Fruit fly (Drosophila melanogaster) whole organism, embryonic: ENCODE data around the gene AP-1sigma.

Experiments used
- Adf1 ChIP-seq: fragments of 200-800 bp; sonication (Bioruptor generic); IDR thresholded peaks from 2 replicates; pipeline ENCODE4 v1.3.6; 2022; ENCODE audit warnings: missing biosample characterization, missing genetic modification characterization
- BtbVII ChIP-seq: fragments of 200-800 bp; sonication (Bioruptor generic); optimal IDR thresholded peaks from 3 replicates; lab custom pipeline; 2017; ENCODE audit warnings: missing biosample characterization, mild to moderate bottlenecking, missing genetic modification characterization
- CG10366 ChIP-seq: fragments of 200-800 bp; sonication (Bioruptor generic); IDR thresholded peaks from 2 replicates; pipeline ENCODE4 v1.3.6; 2022; ENCODE audit warnings: missing biosample characterization, missing genetic modification characterization
- CG12236 ChIP-seq: fragments of 200-800 bp; sonication (Bioruptor generic); optimal IDR thresholded peaks from 2 replicates; lab custom pipeline; 2016; ENCODE audit warnings: missing biosample characterization, missing genetic modification characterization
- CG12391 ChIP-seq: fragments of 200-800 bp; sonication (Bioruptor generic); optimal IDR thresholded peaks from 3 replicates; lab custom pipeline; 2018; ENCODE audit warnings: missing biosample characterization, mild to moderate bottlenecking, missing genetic modification characterization, moderate library complexity
- CG14014 ChIP-seq: fragments of 200-800 bp; sonication (Bioruptor generic); IDR thresholded peaks from 2 replicates; pipeline ENCODE4 v1.3.6; 2022; ENCODE audit warnings: missing biosample characterization, missing genetic modification characterization
- CG1602 ChIP-seq: fragments of 200-800 bp; sonication (Bioruptor generic); optimal IDR thresholded peaks from 3 replicates; lab custom pipeline; 2016; ENCODE audit warnings: missing biosample characterization, missing genetic modification characterization
- CG18476 ChIP-seq: fragments of 200-800 bp; sonication (Bioruptor generic); optimal IDR thresholded peaks from 2 replicates; lab custom pipeline; 2016; ENCODE audit warnings: missing biosample characterization, mild to moderate bottlenecking, missing genetic modification characterization
- CG18599 ChIP-seq: fragments of 200-800 bp; sonication (Bioruptor generic); optimal IDR thresholded peaks from 3 replicates; lab custom pipeline; 2017; ENCODE audit warnings: missing biosample characterization, missing genetic modification characterization, mild to moderate bottlenecking, moderate library complexity, missing genetic modification reagents
- CG32772 ChIP-seq: fragments of 200-800 bp; sonication (Bioruptor generic); IDR thresholded peaks from 2 replicates; pipeline ENCODE4 v1.3.6; 2022; ENCODE audit warnings: missing biosample characterization, missing genetic modification characterization
- CG4404 ChIP-seq: fragments of 200-800 bp; sonication (Bioruptor generic); IDR thresholded peaks from 2 replicates; pipeline ENCODE4 v1.3.6; 2022; ENCODE audit warnings: missing biosample characterization, missing genetic modification characterization
- CG4854 ChIP-seq: fragments of 200-800 bp; sonication (Bioruptor generic); optimal IDR thresholded peaks from 2 replicates; lab custom pipeline; 2016; ENCODE audit warnings: missing biosample characterization, missing genetic modification characterization, inconsistent platforms
- CG7928 ChIP-seq: fragments of 200-800 bp; sonication (Bioruptor generic); optimal IDR thresholded peaks from 2 replicates; lab custom pipeline; 2017; ENCODE audit warnings: missing biosample characterization, mild to moderate bottlenecking, missing genetic modification characterization
- CG8478 ChIP-seq: fragments of >200 bp; optimal IDR thresholded peaks from 2 replicates; lab custom pipeline; 2018
- CG9437 ChIP-seq: fragments of 200-800 bp; sonication (Bioruptor generic); optimal IDR thresholded peaks from 2 replicates; lab custom pipeline; 2018; ENCODE audit warnings: missing biosample characterization, mild to moderate bottlenecking, missing genetic modification characterization
- CG9609 ChIP-seq: fragments of 200-800 bp; sonication (Bioruptor generic); optimal IDR thresholded peaks from 3 replicates; lab custom pipeline; 2016; ENCODE audit warnings: missing biosample characterization, missing genetic modification characterization
- CoRest ChIP-seq: fragments of 200-800 bp; sonication (Bioruptor generic); optimal IDR thresholded peaks from 3 replicates; lab custom pipeline; 2018; ENCODE audit warnings: missing biosample characterization, mild to moderate bottlenecking, missing genetic modification characterization, moderate library complexity
- Dbx ChIP-seq: fragments of 200-800 bp; sonication (Bioruptor generic); IDR thresholded peaks from 3 replicates; pipeline ENCODE4 v1.3.6; 2022; ENCODE audit warnings: missing biosample characterization, missing genetic modification characterization
- Dfd ChIP-seq, 2 experiments: fragments of >200 bp; optimal IDR thresholded peaks; 2 replicates each; lab custom pipeline; 2017; ENCODE audit warnings: missing biosample characterization in 2 of 2, missing genetic modification characterization in 2 of 2
- E2f1 ChIP-seq: fragments of 200-800 bp; sonication (Bioruptor generic); IDR thresholded peaks from 2 replicates; pipeline ENCODE4 v1.3.6; 2022; ENCODE audit warnings: missing biosample characterization, missing genetic modification characterization
- Hr3 ChIP-seq: fragments of 200-800 bp; sonication (Bioruptor generic); optimal IDR thresholded peaks from 3 replicates; lab custom pipeline; 2016; ENCODE audit warnings: missing biosample characterization, missing genetic modification characterization
- Hr51 ChIP-seq, 2 experiments: fragments of 200-800 bp; sonication (Bioruptor generic); optimal IDR thresholded peaks; 2 replicates in 1 of 2; 3 replicates in 1 of 2; lab custom pipeline; 2016 to 2018; ENCODE audit warnings: missing biosample characterization in 2 of 2, missing genetic modification characterization in 2 of 2, mild to moderate bottlenecking in 1 of 2, moderate library complexity in 1 of 2
- Meics ChIP-seq: fragments of 200-800 bp; sonication (Bioruptor generic); optimal IDR thresholded peaks from 2 replicates; lab custom pipeline; 2017; ENCODE audit warnings: missing biosample characterization, mild to moderate bottlenecking, missing genetic modification characterization
- Nf-YC ChIP-seq: fragments of 200-800 bp; optimal IDR thresholded peaks from 3 replicates; lab custom pipeline; 2019; ENCODE audit warnings: missing biosample characterization, mild to moderate bottlenecking, missing genetic modification characterization, moderate library complexity
- Opbp ChIP-seq: fragments of 200-800 bp; sonication (Bioruptor generic); IDR thresholded peaks from 3 replicates; pipeline ENCODE4 v1.3.6; 2022; ENCODE audit warnings: missing biosample characterization, missing genetic modification characterization; ENCODE audit not compliant: partially characterized antibody
- ac ChIP-seq: fragments of 200-800 bp; sonication (Bioruptor generic); optimal IDR thresholded peaks from 3 replicates; lab custom pipeline; 2017; ENCODE audit warnings: missing biosample characterization, mild to moderate bottlenecking, missing genetic modification characterization
- ara ChIP-seq: fragments of 200-800 bp; sonication (Bioruptor generic); IDR thresholded peaks from 2 replicates; pipeline ENCODE4 v1.3.6; 2022; ENCODE audit warnings: missing biosample characterization, missing genetic modification characterization
- cg ChIP-seq: fragments of 200-800 bp; sonication (Bioruptor generic); optimal IDR thresholded peaks from 3 replicates; lab custom pipeline; 2019; ENCODE audit warnings: missing biosample characterization, mild to moderate bottlenecking, missing genetic modification characterization, moderate library complexity
- da ChIP-seq: fragments of 200-800 bp; sonication (Bioruptor generic); optimal IDR thresholded peaks from 2 replicates; lab custom pipeline; 2016; ENCODE audit warnings: missing biosample characterization, missing genetic modification characterization
- emc ChIP-seq: fragments of 200-800 bp; sonication (Bioruptor generic); optimal IDR thresholded peaks from 2 replicates; lab custom pipeline; 2016; ENCODE audit warnings: missing biosample characterization, missing genetic modification characterization
- exex ChIP-seq: fragments of 200-800 bp; sonication (Bioruptor generic); optimal IDR thresholded peaks from 4 replicates; lab custom pipeline; 2018; ENCODE audit warnings: missing biosample characterization, mild to moderate bottlenecking, missing genetic modification characterization, moderate library complexity
- fd64A ChIP-seq: fragments of 200-800 bp; sonication (Bioruptor generic); optimal IDR thresholded peaks from 3 replicates; lab custom pipeline; 2018; ENCODE audit warnings: missing biosample characterization, mild to moderate bottlenecking, missing genetic modification characterization
- insv ChIP-seq, 2 experiments: fragments of 200-800 bp; sonication (Bioruptor generic); optimal IDR thresholded peaks; 3 replicates each; lab custom pipeline; 2016 to 2018; ENCODE audit warnings: missing biosample characterization in 2 of 2, missing genetic modification characterization in 2 of 2
- kni ChIP-seq: fragments of 200-800 bp; sonication (Bioruptor generic); optimal IDR thresholded peaks from 3 replicates; lab custom pipeline; 2017; ENCODE audit warnings: mild to moderate bottlenecking, missing biosample characterization, missing genetic modification reagents, missing genetic modification characterization
- luna ChIP-seq: fragments of 200-800 bp; sonication (Bioruptor generic); optimal IDR thresholded peaks from 2 replicates; lab custom pipeline; 2016; ENCODE audit warnings: missing biosample characterization, missing genetic modification characterization
- pan ChIP-seq, 4 experiments: fragments of >200 bp in 3 of 4; fragments of 200-800 bp in 1 of 4; sonication (Bioruptor generic) in 1 of 4; optimal IDR thresholded peaks in 3 of 4; IDR thresholded peaks in 1 of 4; 2 replicates each; pipeline versions ENCODE4 v1.3.6 to Lab custom; 2017 to 2022; ENCODE audit warnings: missing biosample characterization in 2 of 4, missing genetic modification characterization in 2 of 4, mixed read lengths in 1 of 4
- pho ChIP-seq: fragments of 200-800 bp; sonication (Bioruptor generic); optimal IDR thresholded peaks from 2 replicates; lab custom pipeline; 2016; ENCODE audit warnings: missing biosample characterization, missing genetic modification characterization
- pros ChIP-seq: fragments of 200-800 bp; sonication (Bioruptor generic); optimal IDR thresholded peaks from 3 replicates; lab custom pipeline; 2019; ENCODE audit warnings: missing biosample characterization, mild to moderate bottlenecking, missing genetic modification characterization, moderate library complexity
- ranshi ChIP-seq: fragments of 200-800 bp; sonication (Bioruptor generic); IDR thresholded peaks from 2 replicates; pipeline ENCODE4 v1.3.6; 2022; ENCODE audit warnings: missing biosample characterization, missing genetic modification characterization
- sens-2 ChIP-seq: fragments of 200-800 bp; sonication (Bioruptor generic); IDR thresholded peaks from 2 replicates; pipeline ENCODE4 v1.3.6; 2022; ENCODE audit warnings: missing biosample characterization, missing genetic modification characterization
- seq ChIP-seq: fragments of 200-800 bp; sonication (Bioruptor generic); IDR thresholded peaks from 2 replicates; pipeline ENCODE4 v1.3.6; 2022; ENCODE audit warnings: missing biosample characterization, missing genetic modification characterization
- sr ChIP-seq: fragments of 200-800 bp; sonication (Bioruptor generic); IDR thresholded peaks from 3 replicates; pipeline ENCODE4 v1.3.6; 2022; ENCODE audit warnings: missing biosample characterization, missing genetic modification characterization
- tgo ChIP-seq: fragments of 200-800 bp; sonication (Bioruptor generic); IDR thresholded peaks from 3 replicates; pipeline ENCODE4 v1.3.6; 2022; ENCODE audit warnings: missing biosample characterization, missing genetic modification characterization
- trh ChIP-seq: fragments of 200-800 bp; sonication (Bioruptor generic); optimal IDR thresholded peaks from 2 replicates; lab custom pipeline; 2016; ENCODE audit warnings: missing biosample characterization, missing genetic modification characterization
- tup ChIP-seq: fragments of 200-800 bp; sonication (Bioruptor generic); optimal IDR thresholded peaks from 2 replicates; lab custom pipeline; 2016; ENCODE audit warnings: missing biosample characterization, mild to moderate bottlenecking, missing genetic modification characterization, moderate library complexity
- twi ChIP-seq: fragments of 200-800 bp; optimal IDR thresholded peaks from 2 replicates; lab custom pipeline; 2019; ENCODE audit warnings: missing biosample characterization, mild to moderate bottlenecking, missing genetic modification characterization, moderate library complexity
- usp ChIP-seq: fragments of >200 bp; optimal IDR thresholded peaks from 2 replicates; lab custom pipeline; 2017; ENCODE audit warnings: missing biosample characterization, missing genetic modification characterization
- vfl ChIP-seq: fragments of 200-800 bp; sonication (Bioruptor generic); optimal IDR thresholded peaks from 2 replicates; lab custom pipeline; 2016; ENCODE audit warnings: missing biosample characterization, missing genetic modification characterization
- zfh2 ChIP-seq: fragments of 200-800 bp; sonication (Bioruptor generic); optimal IDR thresholded peaks from 2 replicates; lab custom pipeline; 2016; ENCODE audit warnings: missing biosample characterization, missing genetic modification characterization

AP-1sigma gene

DNA sequence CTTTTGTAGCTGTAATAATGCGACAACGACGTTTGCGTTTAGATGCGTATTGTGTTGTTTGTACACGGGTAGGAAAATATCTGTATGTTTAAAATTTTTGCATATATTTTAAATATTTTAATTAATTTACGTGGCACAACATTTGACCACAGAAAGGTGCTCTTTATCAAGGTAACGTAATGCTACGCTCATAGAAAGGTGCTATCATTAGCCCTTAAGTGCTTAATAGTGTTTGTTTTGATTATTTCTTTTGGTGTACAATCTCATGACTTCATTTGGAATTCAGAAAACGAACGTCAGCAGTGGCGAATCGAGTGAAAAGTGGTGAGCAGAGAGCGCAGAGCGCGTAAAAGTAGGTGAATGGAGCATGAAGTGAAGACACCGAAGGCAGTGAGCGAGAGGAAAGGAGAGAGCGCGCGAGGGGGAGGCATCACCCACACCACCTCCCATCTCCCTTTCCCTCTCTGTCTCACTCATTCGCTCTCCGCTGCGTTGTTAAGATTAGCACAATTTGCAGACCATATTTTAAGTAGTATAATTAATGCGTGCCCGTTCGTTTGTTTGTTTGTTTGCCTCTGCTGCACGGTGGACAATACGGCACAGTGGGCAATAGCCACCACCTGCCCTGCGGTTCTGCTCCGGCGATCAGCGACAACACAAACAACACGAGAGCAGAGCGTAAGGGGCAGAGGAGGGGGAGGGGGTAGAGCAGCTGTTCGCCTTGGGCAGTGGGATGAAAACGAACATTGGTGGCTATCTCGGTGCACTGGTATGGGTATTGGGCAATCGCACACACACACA is 36.5 kb upstream of the AP-1sigma start (continued):
- TF ChIP-seq CG7928 (GFP tag; lab: Kevin White, UChicago) (no peak), CG12391 (tag; lab: Kevin White, UChicago) (peak; percentile 37), CoRest (tag; lab: Kevin White, UChicago) (peak; percentile 37), CG32772 (GFP tag; lab: Robert Waterston, UW) (0 out of 2 replicates have a peak, but pooled peaks have one; percentile 7), usp (GFP tag; lab: Kevin White, UChicago) (no peak), da (GFP tag; lab: Kevin White, UChicago) (peak; percentile 91), CG14014 (GFP tag; lab: Robert Waterston, UW) (peak; percentile 20; the same call in 1 of the 2 replicates), ac (GFP tag; lab: Kevin White, UChicago) (peak; percentile 26), twi (tag; lab: Kevin White, UChicago) (peak; percentile 15), luna (GFP tag; lab: Kevin White, UChicago) (no peak), CG4404 (no peak), exex (no peak), kni (GFP tag; lab: Kevin White, UChicago) (peak; percentile 81), CG18476 (GFP tag; lab: Kevin White, UChicago) (peak; percentile 15), ranshi (peak; percentile 62; the same call in 1 of the 2 replicates), pros (GFP tag; lab: Kevin White, UChicago) (peak; percentile 87), trh (GFP tag; lab: Kevin White, UChicago) (no peak), Dbx (0 out of 3 replicates have a peak, but pooled peaks have one; percentile 24), Meics (GFP tag; lab: Kevin White, UChicago) (peak; percentile 5), Hr51 (GFP tag; optimal IDR thresholded peaks at IDR 0.05; lab: Kevin White, UChicago) (peak in 1 of 2 experiments; percentile 59), vfl (GFP tag; lab: Kevin White, UChicago) (no peak), sens-2 (no peak), E2f1 (GFP tag; lab: Robert Waterston, UW) (peak; percentile 66), CG9437 (GFP tag; lab: Kevin White, UChicago) (no peak), seq (GFP tag; lab: Robert Waterston, UW) (no peak), CG18599 (GFP tag; lab: Kevin White, UChicago) (peak; percentile 23), sr (GFP tag; lab: Robert Waterston, UW) (peak; percentile 79), insv (GFP tag; optimal IDR thresholded peaks at IDR 0.05; lab: Kevin White, UChicago) (no peak), Opbp (no peak), cg (GFP tag; lab: Kevin White, UChicago) (peak; percentile 92), pan (optimal IDR thresholded peaks at IDR 0.05; lab: Kevin White, UChicago) (no peak), pan (GFP tag; optimal IDR thresholded peaks at IDR 0.05 in 1 of 2, IDR thresholded peaks at IDR 0.05 in 1 of 2) (peak in 1 of 2 experiments; percentile 71), fd64A (GFP tag; lab: Kevin White, UChicago) (no peak), CG10366 (GFP tag; lab: Robert Waterston, UW) (peak; percentile 50; the same call in 1 of the 2 replicates), Hr3 (GFP tag; lab: Kevin White, UChicago) (no peak), Nf-YC (tag; lab: Kevin White, UChicago) (peak; percentile 14), CG1602 (GFP tag; lab: Kevin White, UChicago) (no peak), Dfd (GFP tag; optimal IDR thresholded peaks at IDR 0.05; lab: Kevin White, UChicago) (no peak), tgo (GFP tag; lab: Robert Waterston, UW) (peak; percentile 28; the same call in 1 of the 3 replicates), tup (GFP tag; lab: Kevin White, UChicago) (peak; percentile 12), CG12236 (GFP tag; lab: Kevin White, UChicago) (peak; percentile 2), CG9609 (GFP tag; lab: Kevin White, UChicago) (no peak), emc (no peak), CG4854 (GFP tag; lab: Kevin White, UChicago) (no peak), zfh2 (GFP tag; lab: Kevin White, UChicago) (no peak), CG8478 (lab: Kevin White, UChicago) (no peak), BtbVII (no peak), pho (GFP tag; lab: Kevin White, UChicago) (no peak), Adf1 (GFP tag; lab: Robert Waterston, UW) (peak; percentile 40; the same call in 1 of the 2 replicates), ara (GFP tag; lab: Robert Waterston, UW) (0 out of 2 replicates have a peak, but pooled peaks have one; percentile 51)
